Worm (Caenorhabditis elegans) whole organism, L4 larva: ENCODE data around the gene srbc-68.

Source experiments
- D1046.2 ChIP-seq: fragments of 200-800 bp; sonication (Bioruptor generic); IDR thresholded peaks from 2 replicates; pipeline ENCODE4 v1.3.6; 2022; ENCODE audit warnings: missing genetic modification characterization, missing compliant biosample characterization
- F37D6.2 ChIP-seq: sonication (generic microtip); optimal IDR thresholded peaks from 2 replicates; lab custom pipeline; 2016; ENCODE audit warnings: mild to moderate bottlenecking, missing genetic modification characterization, missing compliant biosample characterization
- F44E2.7 ChIP-seq: fragments of 200-800 bp; sonication (Bioruptor generic); IDR thresholded peaks from 2 replicates; pipeline ENCODE4 v2.1.2; 2022; ENCODE audit warnings: missing genetic modification characterization, missing compliant biosample characterization
- Y5F2A.4 ChIP-seq: fragments of 200-800 bp; sonication (Bioruptor generic); optimal IDR thresholded peaks from 2 replicates; lab custom pipeline; 2018; ENCODE audit warnings: mild to moderate bottlenecking, missing genetic modification characterization, missing compliant biosample characterization
- Y75B8A.6 ChIP-seq: fragments of 200-800 bp; sonication (Bioruptor generic); IDR thresholded peaks from 2 replicates; pipeline ENCODE4 v1.3.6; 2022; ENCODE audit warnings: missing genetic modification reagents, missing genetic modification characterization, missing compliant biosample characterization
- ZK546.5 ChIP-seq, 2 experiments: sonication (generic microtip); optimal IDR thresholded peaks; 2 replicates each; lab custom pipeline; 2017; ENCODE audit warnings: missing biosample characterization in 2 of 2, missing genetic modification characterization in 2 of 2
- aha-1 ChIP-seq: fragments of 150-350 bp; peaks from one replicate; lab custom pipeline; 2014; ENCODE audit warnings: missing biosample characterization, missing genetic modification characterization
- aly-2 ChIP-seq: sonication (generic microtip); optimal IDR thresholded peaks from 2 replicates; lab custom pipeline; 2018; ENCODE audit warnings: missing biosample characterization, missing genetic modification characterization
- ceh-20 ChIP-seq: fragments of 200-800 bp; sonication (Bioruptor generic); IDR thresholded peaks from 2 replicates; pipeline ENCODE4 v1.3.6; 2022; ENCODE audit warnings: missing genetic modification reagents, missing genetic modification characterization, missing compliant biosample characterization
- ces-1 ChIP-seq: fragments of 150-350 bp; sonication (generic microtip); optimal IDR thresholded peaks from 4 replicates; lab custom pipeline; 2014; ENCODE audit warnings: missing biosample characterization, missing genetic modification reagents, missing genetic modification characterization
- ctbp-1 ChIP-seq: fragments of 200-800 bp; sonication (Bioruptor generic); IDR thresholded peaks from 2 replicates; pipeline ENCODE4 v1.3.6; 2022; ENCODE audit warnings: missing genetic modification reagents, missing genetic modification characterization, missing compliant biosample characterization
- daf-12 ChIP-seq: fragments of 150-350 bp; optimal IDR thresholded peaks from 2 replicates; lab custom pipeline; 2014; ENCODE audit warnings: missing biosample characterization, missing genetic modification reagents, missing genetic modification characterization
- daf-16 ChIP-seq, 3 experiments: sonication (generic microtip); optimal IDR thresholded peaks; 2 replicates each; lab custom pipeline; 2016 to 2017; ENCODE audit warnings: missing genetic modification characterization in 3 of 3, missing genetic modification reagents in 3 of 3, mild to moderate bottlenecking in 2 of 3, missing compliant biosample characterization in 2 of 3, missing biosample characterization in 1 of 3, moderate library complexity in 1 of 3
- dmd-6 ChIP-seq: fragments of 200-800 bp; sonication (Bioruptor generic); IDR thresholded peaks from 2 replicates; pipeline ENCODE4 v1.3.6; 2022; ENCODE audit warnings: missing genetic modification reagents, missing genetic modification characterization, missing compliant biosample characterization
- dpl-1 ChIP-seq: fragments of 150-350 bp; optimal IDR thresholded peaks from 2 replicates; lab custom pipeline; 2014; ENCODE audit warnings: missing biosample characterization, missing genetic modification reagents, missing genetic modification characterization
- dve-1 ChIP-seq: sonication (generic microtip); optimal IDR thresholded peaks from 2 replicates; lab custom pipeline; 2017; ENCODE audit warnings: antibody characterized with exemption, mild to moderate bottlenecking, missing genetic modification characterization, missing compliant biosample characterization; ENCODE audit not compliant: insufficient read depth
- egl-27 ChIP-seq: sonication (generic microtip); optimal IDR thresholded peaks from 3 replicates; lab custom pipeline; 2017; ENCODE audit warnings: missing biosample characterization, missing genetic modification reagents, missing genetic modification characterization
- gei-8 ChIP-seq: fragments of 200-800 bp; sonication (Bioruptor generic); optimal IDR thresholded peaks from 2 replicates; lab custom pipeline; 2018; ENCODE audit warnings: mild to moderate bottlenecking, missing genetic modification characterization, missing compliant biosample characterization
- hif-1 ChIP-seq, 2 experiments: sonication (generic microtip); optimal IDR thresholded peaks; 2 replicates each; lab custom pipeline; 2016 to 2017; ENCODE audit warnings: missing compliant biosample characterization in 2 of 2, missing genetic modification characterization in 2 of 2, missing genetic modification reagents in 2 of 2, missing genotype in 2 of 2, mild to moderate bottlenecking in 1 of 2
- hlh-11 ChIP-seq: fragments of 200-800 bp; sonication (Bioruptor generic); optimal IDR thresholded peaks from 2 replicates; lab custom pipeline; 2018; ENCODE audit warnings: mild to moderate bottlenecking, missing genetic modification characterization, missing compliant biosample characterization
- hlh-30 ChIP-seq: sonication (generic microtip); optimal IDR thresholded peaks from 2 replicates; lab custom pipeline; 2017; ENCODE audit warnings: antibody characterized with exemption, mild to moderate bottlenecking, missing genetic modification characterization, missing compliant biosample characterization; ENCODE audit not compliant: insufficient read depth
- hmg-1.1 ChIP-seq: fragments of 200-800 bp; sonication (Bioruptor generic); IDR thresholded peaks from 2 replicates; pipeline ENCODE4 v1.3.6; 2022; ENCODE audit warnings: missing genetic modification reagents, missing genetic modification characterization, missing compliant biosample characterization
- jun-1 ChIP-seq: fragments of 150-350 bp; optimal IDR thresholded peaks from 2 replicates; lab custom pipeline; 2014; ENCODE audit warnings: missing biosample characterization, missing genetic modification reagents, missing genetic modification characterization
- lin-13 ChIP-seq: fragments of 150-350 bp; optimal IDR thresholded peaks from 2 replicates; lab custom pipeline; 2014; ENCODE audit warnings: missing biosample characterization, missing genetic modification reagents, missing genetic modification characterization
- lin-29 ChIP-seq: fragments of 200-800 bp; sonication (Bioruptor generic); IDR thresholded peaks from 2 replicates; pipeline ENCODE4 v1.3.6; 2022; ENCODE audit warnings: missing genetic modification reagents, missing genetic modification characterization, missing compliant biosample characterization
- lin-38 ChIP-seq: fragments of 200-800 bp; sonication (Bioruptor generic); IDR thresholded peaks from 2 replicates; pipeline ENCODE4 v1.3.6; 2022; ENCODE audit warnings: missing genetic modification reagents, missing genetic modification characterization, missing compliant biosample characterization
- lsy-2 ChIP-seq, 2 experiments: fragments of 150-350 bp in 1 of 2; sonication (generic microtip) in 1 of 2; optimal IDR thresholded peaks; 2 replicates each; lab custom pipeline; 2014 to 2017; ENCODE audit warnings: missing biosample characterization in 2 of 2, missing genetic modification characterization in 2 of 2
- mdl-1 ChIP-seq, 2 experiments: fragments of 150-350 bp in 1 of 2; sonication (generic microtip) in 1 of 2; optimal IDR thresholded peaks; 2 replicates each; lab custom pipeline; 2014 to 2017; ENCODE audit warnings: missing biosample characterization in 2 of 2, missing genetic modification characterization in 2 of 2
- mep-1 ChIP-seq: fragments of 150-350 bp; sonication (generic microtip); optimal IDR thresholded peaks from 3 replicates; lab custom pipeline; 2014; ENCODE audit warnings: missing biosample characterization, missing genetic modification characterization
- mes-2 ChIP-seq: sonication (generic microtip); optimal IDR thresholded peaks from 2 replicates; lab custom pipeline; 2016; ENCODE audit warnings: missing genotype, mild to moderate bottlenecking, missing genetic modification characterization, missing compliant biosample characterization; ENCODE audit not compliant: poor library complexity, severe bottlenecking
- mxl-3 ChIP-seq: fragments of 200-800 bp; sonication (Bioruptor generic); optimal IDR thresholded peaks from 2 replicates; lab custom pipeline; 2018; ENCODE audit warnings: mild to moderate bottlenecking, missing genetic modification characterization, missing compliant biosample characterization
- nhr-10 ChIP-seq: fragments of 150-350 bp; optimal IDR thresholded peaks from 2 replicates; lab custom pipeline; 2014; ENCODE audit warnings: missing biosample characterization, missing genetic modification characterization
- nhr-102 ChIP-seq: sonication (generic microtip); optimal IDR thresholded peaks from 2 replicates; lab custom pipeline; 2016; ENCODE audit warnings: mild to moderate bottlenecking, missing genetic modification characterization, moderate library complexity, missing compliant biosample characterization
- nhr-11 ChIP-seq: fragments of 150-350 bp; optimal IDR thresholded peaks from 2 replicates; lab custom pipeline; 2014; ENCODE audit warnings: missing biosample characterization, missing genetic modification characterization
- nhr-28 ChIP-seq: fragments of 150-350 bp; optimal IDR thresholded peaks from 2 replicates; lab custom pipeline; 2014; ENCODE audit warnings: missing biosample characterization, missing genetic modification characterization
- pqm-1 ChIP-seq: sonication (generic microtip); optimal IDR thresholded peaks from 2 replicates; lab custom pipeline; 2017; ENCODE audit warnings: missing biosample characterization, missing genetic modification characterization
- rbr-2 ChIP-seq: sonication (generic microtip); optimal IDR thresholded peaks from 2 replicates; lab custom pipeline; 2016; ENCODE audit warnings: missing genotype, missing genetic modification characterization, missing compliant biosample characterization
- skn-1 ChIP-seq: fragments of 150-350 bp; optimal IDR thresholded peaks from 2 replicates; lab custom pipeline; 2014; ENCODE audit warnings: missing biosample characterization, missing genetic modification characterization
- tra-1 ChIP-seq: fragments of 200-800 bp; sonication (Bioruptor generic); IDR thresholded peaks from 2 replicates; pipeline ENCODE4 v1.3.6; 2022; ENCODE audit warnings: missing genetic modification reagents, missing genetic modification characterization, missing compliant biosample characterization
- vab-7 ChIP-seq: fragments of 200-800 bp; sonication (Bioruptor generic); IDR thresholded peaks from 2 replicates; pipeline ENCODE4 v1.3.6; 2022; ENCODE audit warnings: missing genetic modification reagents, missing genetic modification characterization, missing compliant biosample characterization
- zfp-3 ChIP-seq: fragments of 200-800 bp; sonication (Bioruptor generic); conservative IDR thresholded peaks from 2 replicates; pipeline ENCODE4 v1.3.6; 2022; ENCODE audit warnings: missing genetic modification reagents, missing genetic modification characterization, missing compliant biosample characterization

The srbc-68 gene

DNA sequence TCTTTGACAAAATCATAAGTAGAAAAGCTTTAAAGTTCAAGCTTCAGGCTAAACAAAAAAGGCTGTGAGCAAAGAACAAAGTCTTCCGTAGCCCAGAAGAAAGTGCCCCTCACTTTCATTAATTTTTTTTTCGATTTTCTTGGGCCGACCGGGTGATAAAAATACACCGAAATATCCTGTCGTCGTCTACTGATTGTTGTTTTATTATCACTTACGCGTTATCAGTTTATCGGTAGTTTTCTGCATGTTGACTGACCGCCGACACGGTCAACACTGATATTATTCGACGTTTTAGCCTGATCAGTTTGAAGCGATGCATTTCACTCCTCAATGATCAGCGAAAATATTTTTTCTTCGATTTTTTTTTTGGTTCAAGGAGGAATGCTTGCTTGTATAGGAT, 34.0 kb upstream of the srbc-68 start (continued):
- no peak for TF ChIP-seq Y5F2A.4 (GFP tag; lab: Kevin White, UChicago)
- TF ChIP-seq lsy-2 (tag; optimal IDR thresholded peaks at IDR 0.05; lab: Kevin White, UChicago): no peak
- TF ChIP-seq gei-8 (GFP tag; lab: Kevin White, UChicago): no peak

ce11 chrV:3579795-3580194, 33.4 kb upstream of the srbc-68 start:
- TF ChIP-seq dmd-6 (peak; percentile 36; the same call in 1 of the 2 replicates), dpl-1 (GFP tag; lab: Kevin White, UChicago) (peak; percentile 66), daf-16 (GFP tag; optimal IDR thresholded peaks at IDR 0.05; lab: Kevin White, UChicago) (peak in 1 of 2 experiments; percentile 34), daf-16 (tag; optimal IDR thresholded peaks at IDR 0.05; lab: Kevin White, UChicago) (peak; percentile 72), daf-12 (tag; lab: Kevin White, UChicago) (no peak), egl-27 (tag; lab: Kevin White, UChicago) (no peak), mxl-3 (GFP tag; lab: Kevin White, UChicago) (peak; percentile 18), aly-2 (tag; lab: Kevin White, UChicago) (no peak), D1046.2 (no peak), tra-1 (peak; percentile 34; the same call in 1 of the 2 replicates), Y75B8A.6 (no peak), ceh-20 (0 out of 2 replicates have a peak, but pooled peaks have one; percentile 10), ctbp-1 (GFP tag; lab: Robert Waterston, UW) (no peak), ZK546.5 (tag; optimal IDR thresholded peaks at IDR 0.05; lab: Kevin White, UChicago) (no peak), F37D6.2 (no peak), nhr-28 (tag; lab: Kevin White, UChicago) (peak; percentile 81), mdl-1 (tag; optimal IDR thresholded peaks at IDR 0.05; lab: Kevin White, UChicago) (peak; percentile 20 to 55), hlh-30 (tag; lab: Kevin White, UChicago) (peak; percentile 70), hif-1 (tag; optimal IDR thresholded peaks at IDR 0.05; lab: Kevin White, UChicago) (peak in 1 of 2 experiments; percentile 78), nhr-10 (peak; percentile 69), dve-1 (peak; percentile 34), mep-1 (tag; lab: Kevin White, UChicago) (peak; percentile 61), aha-1 (peak; percentile 85), nhr-11 (tag; lab: Kevin White, UChicago) (peak; percentile 80), jun-1 (tag; lab: Kevin White, UChicago) (no peak), F44E2.7 (no peak), rbr-2 (tag; lab: Kevin White, UChicago) (peak; percentile 15), hmg-1.1 (GFP tag; lab: Robert Waterston, UW) (peak; percentile 23; the same call in 1 of the 2 replicates), zfp-3 (GFP tag; lab: Robert Waterston, UW) (0 out of 2 replicates have a peak, but pooled peaks have one; percentile 9), hlh-11 (tag; lab: Kevin White, UChicago) (peak; percentile 74), ces-1 (no peak), vab-7 (GFP tag; lab: Robert Waterston, UW) (no peak), pqm-1 (tag; lab: Kevin White, UChicago) (peak; percentile 55), lin-38 (peak; percentile 24; the same call in 1 of the 2 replicates), lin-29 (GFP tag; lab: Robert Waterston, UW) (no peak), lsy-2 (tag; optimal IDR thresholded peaks at IDR 0.05; lab: Kevin White, UChicago) (peak in 1 of 2 experiments; percentile 66), skn-1 (tag; lab: Kevin White, UChicago) (no peak), mes-2 (tag; lab: Kevin White, UChicago) (peak; percentile 39), lin-13 (GFP tag; lab: Kevin White, UChicago) (peak; percentile 82), nhr-102 (tag; lab: Kevin White, UChicago) (peak; percentile 21)
